Fruit fly (Drosophila melanogaster) whole organism, embryonic: ENCODE results near the gene Or83a.
A peak's percentile ranks its signal among the peaks of the same experiment; 100 is the strongest.

Experiments
- Ada2b ChIP-seq: fragments of 200-800 bp; sonication (Bioruptor generic); IDR thresholded peaks from 2 replicates; pipeline ENCODE4 v1.3.6; 2022; ENCODE audit warnings: missing biosample characterization, missing genetic modification characterization
- Asciz ChIP-seq: fragments of 200-800 bp; sonication (Bioruptor generic); optimal IDR thresholded peaks from 2 replicates; lab custom pipeline; 2017; ENCODE audit warnings: missing biosample characterization, mild to moderate bottlenecking, missing genetic modification characterization, missing genetic modification reagents
- Blimp-1 ChIP-seq: fragments of 200-800 bp; sonication (Bioruptor generic); optimal IDR thresholded peaks from 3 replicates; lab custom pipeline; 2018; ENCODE audit warnings: missing biosample characterization, missing genetic modification characterization, mild to moderate bottlenecking, moderate library complexity, missing genetic modification reagents
- CG10366 ChIP-seq: fragments of 200-800 bp; sonication (Bioruptor generic); IDR thresholded peaks from 2 replicates; pipeline ENCODE4 v1.3.6; 2022; ENCODE audit warnings: missing biosample characterization, missing genetic modification characterization
- CG11504 ChIP-seq: fragments of 200-800 bp; sonication (Bioruptor generic); optimal IDR thresholded peaks from 3 replicates; lab custom pipeline; 2019; ENCODE audit warnings: missing biosample characterization, mild to moderate bottlenecking, missing genetic modification characterization, moderate library complexity
- CG13287 ChIP-seq: fragments of 200-800 bp; sonication (Bioruptor generic); IDR thresholded peaks from 2 replicates; pipeline ENCODE4 v1.3.6; 2022; ENCODE audit warnings: missing biosample characterization, missing genetic modification characterization; ENCODE audit not compliant: partially characterized antibody
- CG13775 ChIP-seq: fragments of 200-800 bp; sonication (Bioruptor generic); optimal IDR thresholded peaks from 3 replicates; lab custom pipeline; 2017; ENCODE audit warnings: missing biosample characterization, mild to moderate bottlenecking, missing genetic modification characterization
- CG14710 ChIP-seq: fragments of 200-800 bp; sonication (Bioruptor generic); optimal IDR thresholded peaks from 3 replicates; lab custom pipeline; 2019; ENCODE audit warnings: missing biosample characterization, mild to moderate bottlenecking, missing genetic modification characterization, moderate library complexity
- CG16779 ChIP-seq: fragments of 200-800 bp; sonication (Bioruptor generic); IDR thresholded peaks from 2 replicates; pipeline ENCODE4 v1.3.6; 2022; ENCODE audit warnings: missing biosample characterization, missing genetic modification characterization
- CG17568 ChIP-seq: fragments of 200-800 bp; sonication (Bioruptor generic); optimal IDR thresholded peaks from 2 replicates; lab custom pipeline; 2018; ENCODE audit warnings: missing biosample characterization, mild to moderate bottlenecking, missing genetic modification characterization, moderate library complexity
- CG17612 ChIP-seq: fragments of 200-800 bp; sonication (Bioruptor generic); IDR thresholded peaks from 2 replicates; pipeline ENCODE4 v1.3.6; 2022; ENCODE audit warnings: missing biosample characterization, missing genetic modification characterization
- CG1792 ChIP-seq: fragments of 200-800 bp; sonication (Bioruptor generic); optimal IDR thresholded peaks from 2 replicates; lab custom pipeline; 2016; ENCODE audit warnings: missing biosample characterization, missing genetic modification characterization
- CG18476 ChIP-seq: fragments of 200-800 bp; sonication (Bioruptor generic); optimal IDR thresholded peaks from 2 replicates; lab custom pipeline; 2016; ENCODE audit warnings: missing biosample characterization, mild to moderate bottlenecking, missing genetic modification characterization
- CG2678 ChIP-seq: fragments of 200-800 bp; sonication (Bioruptor generic); optimal IDR thresholded peaks from 3 replicates; lab custom pipeline; 2019; ENCODE audit warnings: missing biosample characterization, mild to moderate bottlenecking, missing genetic modification characterization, moderate library complexity
- CG30020 ChIP-seq: fragments of 200-800 bp; optimal IDR thresholded peaks from 2 replicates; lab custom pipeline; 2019; ENCODE audit warnings: missing biosample characterization, mild to moderate bottlenecking, missing genetic modification characterization, moderate library complexity
- CG30403 ChIP-seq: fragments of 200-800 bp; sonication (Bioruptor generic); optimal IDR thresholded peaks from 3 replicates; lab custom pipeline; 2016; ENCODE audit warnings: missing biosample characterization, missing genetic modification characterization
- CG3065 ChIP-seq: fragments of 200-800 bp; sonication (Bioruptor generic); optimal IDR thresholded peaks from 2 replicates; lab custom pipeline; 2016; ENCODE audit warnings: missing biosample characterization, missing genetic modification characterization
- CG31224 ChIP-seq: fragments of 200-800 bp; sonication (Bioruptor generic); IDR thresholded peaks from 2 replicates; pipeline ENCODE4 v1.3.6; 2022; ENCODE audit warnings: missing biosample characterization, missing genetic modification characterization
- CG4282 ChIP-seq: fragments of 200-800 bp; sonication (Bioruptor generic); optimal IDR thresholded peaks from 2 replicates; lab custom pipeline; 2016; ENCODE audit warnings: missing biosample characterization, missing genetic modification characterization
- CG6765 ChIP-seq: fragments of 200-800 bp; sonication (Bioruptor generic); optimal IDR thresholded peaks from 3 replicates; lab custom pipeline; 2017; ENCODE audit warnings: missing biosample characterization, mild to moderate bottlenecking, missing genetic modification characterization
- CG7839 ChIP-seq: fragments of 200-800 bp; sonication (Bioruptor generic); optimal IDR thresholded peaks from 3 replicates; lab custom pipeline; 2018; ENCODE audit warnings: missing biosample characterization, mild to moderate bottlenecking, missing genetic modification characterization, moderate library complexity
- CG7963 ChIP-seq: fragments of 200-800 bp; sonication (Bioruptor generic); IDR thresholded peaks from 3 replicates; pipeline ENCODE4 v1.3.6; 2022; ENCODE audit warnings: missing biosample characterization, missing genetic modification characterization; ENCODE audit not compliant: partially characterized antibody
- CG7987 ChIP-seq: fragments of 200-800 bp; sonication (Bioruptor generic); optimal IDR thresholded peaks from 2 replicates; lab custom pipeline; 2018; ENCODE audit warnings: missing biosample characterization, mild to moderate bottlenecking, missing genetic modification characterization, moderate library complexity
- CG8924 ChIP-seq: fragments of 200-800 bp; optimal IDR thresholded peaks from 3 replicates; lab custom pipeline; 2019; ENCODE audit warnings: missing biosample characterization, mild to moderate bottlenecking, missing genetic modification characterization, moderate library complexity
- Chrac-16 ChIP-seq: fragments of 200-800 bp; sonication (Bioruptor generic); optimal IDR thresholded peaks from 3 replicates; lab custom pipeline; 2016; ENCODE audit warnings: missing biosample characterization, missing genetic modification characterization
- CkIIα-i1 ChIP-seq: fragments of 200-800 bp; sonication (Bioruptor generic); IDR thresholded peaks from 2 replicates; pipeline ENCODE4 v1.3.6; 2022; ENCODE audit warnings: missing biosample characterization, missing genetic modification characterization
- Dad ChIP-seq: fragments of 200-800 bp; sonication (Bioruptor generic); optimal IDR thresholded peaks from 3 replicates; lab custom pipeline; 2016; ENCODE audit warnings: missing biosample characterization, missing genetic modification characterization
- Drgx ChIP-seq: fragments of 200-800 bp; sonication (Bioruptor generic); IDR thresholded peaks from 2 replicates; pipeline ENCODE4 v1.3.6; 2022; ENCODE audit warnings: missing biosample characterization, missing genetic modification characterization
- Fer2 ChIP-seq: fragments of 200-800 bp; sonication (Bioruptor generic); optimal IDR thresholded peaks from 2 replicates; lab custom pipeline; 2018; ENCODE audit warnings: missing biosample characterization, mild to moderate bottlenecking, missing genetic modification characterization, moderate library complexity
- HLHmδ ChIP-seq: fragments of 200-800 bp; sonication (Bioruptor generic); optimal IDR thresholded peaks from 2 replicates; lab custom pipeline; 2018; ENCODE audit warnings: missing biosample characterization, mild to moderate bottlenecking, missing genetic modification characterization, moderate library complexity
- Lhr ChIP-seq: fragments of 200-800 bp; sonication (Bioruptor generic); optimal IDR thresholded peaks from 3 replicates; lab custom pipeline; 2017; ENCODE audit warnings: mild to moderate bottlenecking, missing biosample characterization, missing genetic modification reagents, missing genetic modification characterization
- Meics ChIP-seq: fragments of 200-800 bp; sonication (Bioruptor generic); optimal IDR thresholded peaks from 2 replicates; lab custom pipeline; 2017; ENCODE audit warnings: missing biosample characterization, mild to moderate bottlenecking, missing genetic modification characterization
- Nf-YA ChIP-seq: fragments of 200-800 bp; sonication (Bioruptor generic); IDR thresholded peaks from 2 replicates; pipeline ENCODE4 v1.3.6; 2022; ENCODE audit warnings: missing biosample characterization, missing genetic modification characterization
- Sox102F ChIP-seq: fragments of 200-800 bp; sonication (Bioruptor generic); optimal IDR thresholded peaks from 2 replicates; lab custom pipeline; 2018; ENCODE audit warnings: missing biosample characterization, mild to moderate bottlenecking, missing genetic modification characterization, moderate library complexity
- Sry-β ChIP-seq: fragments of 200-800 bp; sonication (Bioruptor generic); optimal IDR thresholded peaks from 2 replicates; lab custom pipeline; 2018; ENCODE audit warnings: missing biosample characterization, mild to moderate bottlenecking, missing genetic modification characterization, moderate library complexity
- Usf ChIP-seq: fragments of 200-800 bp; sonication (Bioruptor generic); optimal IDR thresholded peaks from 2 replicates; lab custom pipeline; 2017; ENCODE audit warnings: missing genotype, missing biosample characterization, missing genetic modification characterization
- ac ChIP-seq: fragments of 200-800 bp; sonication (Bioruptor generic); optimal IDR thresholded peaks from 3 replicates; lab custom pipeline; 2017; ENCODE audit warnings: missing biosample characterization, mild to moderate bottlenecking, missing genetic modification characterization
- ara ChIP-seq: fragments of 200-800 bp; sonication (Bioruptor generic); IDR thresholded peaks from 2 replicates; pipeline ENCODE4 v1.3.6; 2022; ENCODE audit warnings: missing biosample characterization, missing genetic modification characterization
- croc ChIP-seq: fragments of 200-800 bp; sonication (Bioruptor generic); conservative IDR thresholded peaks from 3 replicates; pipeline ENCODE4 v1.3.6; 2022; ENCODE audit warnings: missing biosample characterization, missing genetic modification characterization
- dati ChIP-seq: fragments of 200-800 bp; sonication (Bioruptor generic); IDR thresholded peaks from 2 replicates; pipeline ENCODE4 v1.3.6; 2022; ENCODE audit warnings: missing biosample characterization, missing genetic modification characterization
- fd96Cb ChIP-seq: fragments of 200-800 bp; sonication (Bioruptor generic); optimal IDR thresholded peaks from 2 replicates; lab custom pipeline; 2018; ENCODE audit warnings: missing biosample characterization, mild to moderate bottlenecking, missing genetic modification characterization, moderate library complexity
- gsb-n ChIP-seq: fragments of 200-800 bp; sonication (Bioruptor generic); optimal IDR thresholded peaks from 3 replicates; lab custom pipeline; 2018; ENCODE audit warnings: missing biosample characterization, mild to moderate bottlenecking, missing genetic modification characterization
- insv ChIP-seq, 2 experiments: fragments of 200-800 bp; sonication (Bioruptor generic); optimal IDR thresholded peaks; 3 replicates each; lab custom pipeline; 2016 to 2018; ENCODE audit warnings: missing biosample characterization in 2 of 2, missing genetic modification characterization in 2 of 2
- otp ChIP-seq: fragments of 200-800 bp; sonication (Bioruptor generic); IDR thresholded peaks from 3 replicates; pipeline ENCODE4, ENCODE4 v1.3.6; 2022; ENCODE audit warnings: missing biosample characterization, missing genetic modification characterization
- pum ChIP-seq: fragments of 200-800 bp; sonication (Bioruptor generic); optimal IDR thresholded peaks from 2 replicates; lab custom pipeline; 2016; ENCODE audit warnings: missing biosample characterization, missing genetic modification characterization
- sima ChIP-seq: fragments of 200-800 bp; sonication (Bioruptor generic); optimal IDR thresholded peaks from 2 replicates; lab custom pipeline; 2016; ENCODE audit warnings: missing biosample characterization, missing genetic modification characterization
- tgo ChIP-seq: fragments of 200-800 bp; sonication (Bioruptor generic); IDR thresholded peaks from 3 replicates; pipeline ENCODE4 v1.3.6; 2022; ENCODE audit warnings: missing biosample characterization, missing genetic modification characterization
- trem ChIP-seq: fragments of 200-800 bp; optimal IDR thresholded peaks from 3 replicates; lab custom pipeline; 2019; ENCODE audit warnings: missing biosample characterization, mild to moderate bottlenecking, missing genetic modification characterization, moderate library complexity
- unc-4 ChIP-seq: fragments of 200-800 bp; sonication (Bioruptor generic); IDR thresholded peaks from 2 replicates; pipeline ENCODE4 v1.3.6; 2022; ENCODE audit warnings: missing biosample characterization, missing genetic modification characterization; ENCODE audit not compliant: partially characterized antibody
- vvl ChIP-seq: fragments of 200-800 bp; sonication (Bioruptor generic); IDR thresholded peaks from 2 replicates; pipeline ENCODE4 v1.3.6; 2022; ENCODE audit warnings: missing biosample characterization, missing genetic modification characterization
- wdn ChIP-seq: fragments of 200-800 bp; sonication (Bioruptor generic); IDR thresholded peaks from 2 replicates; pipeline ENCODE4 v1.3.6; 2022; ENCODE audit warnings: missing biosample characterization, missing genetic modification characterization

Or83a gene

DNA sequence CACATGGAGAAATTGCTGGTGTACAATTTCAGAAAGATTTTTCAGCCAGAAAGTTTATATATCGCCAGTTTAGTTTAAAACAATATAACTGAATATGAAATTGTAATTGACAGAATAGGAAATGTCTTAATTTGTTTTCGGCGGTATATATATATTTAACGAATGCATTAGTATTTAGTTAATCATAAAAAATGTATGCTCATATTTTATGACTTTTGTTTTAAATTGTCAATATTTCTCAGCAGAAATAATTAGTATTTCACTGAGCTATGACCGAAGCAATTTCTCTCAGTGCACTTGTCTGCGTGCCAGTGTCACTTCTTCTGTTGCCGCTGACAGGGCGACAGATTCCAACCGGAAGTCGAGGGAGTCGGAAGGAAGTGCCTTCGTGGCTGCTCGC lies 14.0 kb upstream of the Or83a start (continued):
- no peak for TF ChIP-seq Drgx
- no peak for TF ChIP-seq otp (GFP tag; lab: Robert Waterston, UW)
- peak; percentile 54 for TF ChIP-seq Sox102F (GFP tag; lab: Kevin White, UChicago)
- TF ChIP-seq CG30403 (GFP tag; lab: Kevin White, UChicago): peak; percentile 31
- peak; percentile 16; the same call in 1 of the 2 replicates for TF ChIP-seq CG10366 (GFP tag; lab: Robert Waterston, UW)
- TF ChIP-seq CG16779 (GFP tag; lab: Robert Waterston, UW): no peak
- peak; percentile 47 for TF ChIP-seq Asciz
- no peak for TF ChIP-seq CG14710 (tag; lab: Kevin White, UChicago)
- TF ChIP-seq gsb-n (tag; lab: Kevin White, UChicago): no peak
- no peak for TF ChIP-seq insv (GFP tag; optimal IDR thresholded peaks at IDR 0.05; lab: Kevin White, UChicago)
- TF ChIP-seq trem (tag; lab: Kevin White, UChicago): peak; percentile 12
- TF ChIP-seq Lhr: no peak
- peak; percentile 54 for TF ChIP-seq CG13775 (GFP tag; lab: Kevin White, UChicago)
- TF ChIP-seq Chrac-16 (GFP tag; lab: Kevin White, UChicago): peak; percentile 27
- no peak for TF ChIP-seq CG17568 (GFP tag; lab: Kevin White, UChicago)
- TF ChIP-seq CG17612 (GFP tag; lab: Robert Waterston, UW): no peak
- TF ChIP-seq CG7963 (GFP tag; lab: Robert Waterston, UW): no peak
- no peak for TF ChIP-seq Sry-β
- peak; percentile 15 for TF ChIP-seq Fer2
- TF ChIP-seq CG7839: peak; percentile 63
- TF ChIP-seq CG3065 (GFP tag; lab: Kevin White, UChicago): no peak
- peak; percentile 64 for TF ChIP-seq Meics
- peak; percentile 30 for TF ChIP-seq Blimp-1 (GFP tag; lab: Kevin White, UChicago)
- TF ChIP-seq dati (GFP tag; lab: Robert Waterston, UW): no peak
- TF ChIP-seq CG8924 (tag; lab: Kevin White, UChicago): peak; percentile 47
- no peak for TF ChIP-seq unc-4 (GFP tag; lab: Robert Waterston, UW)
- TF ChIP-seq CG2678 (tag; lab: Kevin White, UChicago): peak; percentile 78
- no peak for TF ChIP-seq CG30020 (tag; lab: Kevin White, UChicago)
- TF ChIP-seq sima (GFP tag; lab: Kevin White, UChicago): no peak
- TF ChIP-seq wdn: no peak
- TF ChIP-seq Dad (GFP tag; lab: Kevin White, UChicago): no peak
- TF ChIP-seq CG4282 (GFP tag; lab: Kevin White, UChicago): no peak
- TF ChIP-seq Nf-YA (GFP tag; lab: Robert Waterston, UW): no peak
- no peak for TF ChIP-seq HLHmδ
- TF ChIP-seq CG13287 (GFP tag; lab: Robert Waterston, UW): no peak
- no peak for TF ChIP-seq vvl (GFP tag; lab: Robert Waterston, UW)
- no peak for TF ChIP-seq ara
- TF ChIP-seq ac: no peak
- TF ChIP-seq pum: no peak
- TF ChIP-seq fd96Cb (tag; lab: Kevin White, UChicago): peak; percentile 33
- peak; percentile 74 for TF ChIP-seq CG11504 (tag; lab: Kevin White, UChicago)
- TF ChIP-seq CG7987 (GFP tag; lab: Kevin White, UChicago): no peak
- TF ChIP-seq Ada2b: no peak
- TF ChIP-seq CG1792 (GFP tag; lab: Kevin White, UChicago): no peak
- TF ChIP-seq CG31224: no peak; the same call in 1 of the 2 replicates
- TF ChIP-seq CG18476 (GFP tag; lab: Kevin White, UChicago): peak; percentile 37
- no peak for TF ChIP-seq croc (GFP tag; lab: Robert Waterston, UW)
- peak; percentile 45 for TF ChIP-seq CG6765 (GFP tag; lab: Kevin White, UChicago)
- no peak for TF ChIP-seq CkIIα-i1
- peak; percentile 30; the same call in 1 of the 3 replicates for TF ChIP-seq tgo (GFP tag; lab: Robert Waterston, UW)
- no peak for TF ChIP-seq Usf
